Worm (Caenorhabditis elegans): ENCODE measurements around the gene cyp-35A4.

cyp-35A4 gene

DNA sequence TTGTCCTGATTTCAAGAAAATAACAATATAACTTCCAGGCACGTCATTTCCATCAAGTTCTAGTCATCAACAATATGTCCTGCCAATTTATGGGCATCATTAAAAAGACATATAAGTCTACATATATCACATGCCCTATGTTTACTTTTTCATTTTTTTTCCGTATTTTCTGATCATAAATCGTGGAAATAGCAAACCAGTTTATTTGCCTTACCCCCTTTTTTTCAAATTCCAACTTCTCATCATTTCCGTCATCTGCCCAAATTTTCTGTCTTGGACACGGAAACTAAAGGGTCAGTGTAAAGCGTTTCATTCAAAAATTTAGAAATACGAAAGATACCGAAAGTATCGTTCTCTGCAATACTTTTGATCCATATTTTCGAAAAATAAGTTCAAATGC lies 39.1 kb upstream of the cyp-35A4 start (continued):
- no peak for TF ChIP-seq pag-3 (tag; optimal IDR thresholded peaks at IDR 0.05; ENCODE audit: borderline replicate concordance, insufficient read depth)
- no peak for TF ChIP-seq elt-2 (tag; optimal IDR thresholded peaks at IDR 0.05)
- no peak for TF ChIP-seq sox-4 (tag; optimal IDR thresholded peaks at IDR 0.05)
- TF ChIP-seq nhr-237 (tag; optimal IDR thresholded peaks at IDR 0.05) = no peak
- no peak for TF ChIP-seq F16B12.6 (tag; optimal IDR thresholded peaks at IDR 0.05)
- no peak for TF ChIP-seq mef-2 (tag; optimal IDR thresholded peaks at IDR 0.05)
- no peak for TF ChIP-seq fos-1 (tag; optimal IDR thresholded peaks at IDR 0.05)
- peak; percentile 86 for TF ChIP-seq nhr-85 (tag)
- no peak for TF ChIP-seq ztf-11 (tag; optimal IDR thresholded peaks at IDR 0.05)
- TF ChIP-seq lin-35 (GFP tag; optimal IDR thresholded peaks at IDR 0.05) = peak in 1 of 2 experiments; percentile 48
- TF ChIP-seq Y116A8C.19 (tag; optimal IDR thresholded peaks at IDR 0.05; ENCODE audit: borderline replicate concordance) = no peak
- no peak for TF ChIP-seq ets-5 (GFP tag; IDR thresholded peaks at IDR 0.05)
- no peak for TF ChIP-seq mdl-1 (tag; optimal IDR thresholded peaks at IDR 0.05)
- no peak for TF ChIP-seq nhr-47 (tag; optimal IDR thresholded peaks at IDR 0.05)
- no peak for TF ChIP-seq nhr-19 (GFP tag; conservative IDR thresholded peaks at IDR 0.05)

DNA sequence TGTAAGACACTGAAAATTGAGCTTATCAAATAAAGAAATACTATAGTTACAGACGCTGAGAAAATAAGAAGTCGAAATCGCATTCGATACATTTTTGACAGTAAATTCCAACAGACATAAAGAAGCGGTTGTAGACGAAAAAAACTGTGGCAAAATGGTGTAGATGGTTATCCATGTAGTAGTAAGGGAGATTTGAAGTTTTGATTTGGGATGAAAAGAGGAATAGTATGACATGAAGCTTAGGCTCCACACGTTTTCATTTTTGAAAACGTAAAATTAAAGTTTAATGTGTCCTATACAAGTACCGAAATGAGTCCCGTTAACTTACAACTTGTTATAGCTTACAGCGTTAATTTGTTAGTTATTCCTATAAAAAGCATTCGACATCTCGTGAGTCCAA lies 37.4 kb upstream of the cyp-35A4 start, which contains the start of gene K09D9.9:
Gene K09D9.9, minus strand, starts transcription at position 101 of the 400 bp plus-strand sequence.
- TF ChIP-seq efl-1 (optimal IDR thresholded peaks at IDR 0.05) (no peak), efl-1 (GFP tag; optimal IDR thresholded peaks at IDR 0.05 in 1 of 2) (peak in 1 of 2 experiments; percentile 87), pag-3 (tag; optimal IDR thresholded peaks at IDR 0.05; ENCODE audit: borderline replicate concordance, insufficient read depth) (no peak), aly-2 (tag; optimal IDR thresholded peaks at IDR 0.05) (no peak)

DNA sequence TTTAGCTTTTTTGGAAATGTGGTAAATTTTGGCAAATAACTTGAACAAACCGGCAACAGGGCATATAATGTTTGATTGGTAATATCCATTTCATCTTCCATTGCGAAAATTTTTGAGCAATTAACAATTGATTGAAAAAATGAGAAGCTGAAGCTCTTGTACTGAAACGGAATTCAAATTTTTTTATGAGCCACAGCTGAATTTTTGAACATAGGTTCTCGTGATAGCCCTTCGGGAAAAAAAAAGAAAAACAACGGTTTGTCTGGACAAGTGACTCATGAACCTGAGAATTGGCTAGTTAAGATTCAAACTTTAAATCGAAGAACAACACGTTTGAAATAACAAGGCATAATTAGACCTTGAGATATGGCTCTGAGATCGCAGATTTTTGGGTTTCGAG lies 35.6 kb upstream of the cyp-35A4 start, which contains the start of gene srx-62:
Gene srx-62, minus strand, starts transcription at position 101 of the 400 bp plus-strand sequence.
- TF ChIP-seq pax-3 (tag; optimal IDR thresholded peaks at IDR 0.05) (no peak), nhr-77 (tag; optimal IDR thresholded peaks at IDR 0.05) (no peak), ztf-4 (tag; optimal IDR thresholded peaks at IDR 0.05) (no peak), xbp-1 (tag; optimal IDR thresholded peaks at IDR 0.05) (no peak), lin-15B (tag; optimal IDR thresholded peaks at IDR 0.05) (no peak), C04F5.9 (tag; optimal IDR thresholded peaks at IDR 0.05) (no peak), pag-3 (tag; optimal IDR thresholded peaks at IDR 0.05; ENCODE audit: borderline replicate concordance, insufficient read depth) (no peak), nhr-90 (tag; optimal IDR thresholded peaks at IDR 0.05; ENCODE audit: poor library complexity) (no peak), aly-2 (tag; optimal IDR thresholded peaks at IDR 0.05) (no peak), zip-4 (GFP tag; optimal IDR thresholded peaks at IDR 0.05) (no peak), ama-1 (optimal IDR thresholded peaks at IDR 0.05) (no peak), sox-4 (tag; optimal IDR thresholded peaks at IDR 0.05) (no peak), grh-1 (GFP tag; IDR thresholded peaks at IDR 0.05) (no peak), nhr-19 (GFP tag; conservative IDR thresholded peaks at IDR 0.05) (no peak), unc-130 (tag; optimal IDR thresholded peaks at IDR 0.05) (no peak)

DNA sequence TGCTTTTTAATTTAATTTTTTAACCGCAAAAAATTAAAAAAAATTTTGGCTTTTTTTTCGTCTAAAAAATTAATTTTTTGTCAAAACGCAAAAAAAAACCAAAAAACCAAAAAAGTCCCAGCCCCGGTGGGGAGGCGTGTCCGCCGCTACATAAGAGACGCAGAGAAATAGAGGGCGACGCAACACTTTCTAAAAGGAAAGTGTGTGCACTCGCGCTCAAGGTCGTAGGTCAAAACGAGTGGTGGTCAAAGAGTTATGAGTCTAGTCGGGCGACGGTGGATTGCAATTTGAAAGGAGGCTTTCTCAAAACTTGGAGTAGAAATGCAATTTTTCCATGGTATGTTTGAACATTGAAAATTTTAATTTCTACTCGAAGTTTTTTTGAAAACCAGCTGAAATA lies 26.8 kb upstream of the cyp-35A4 start:
- no peak for TF ChIP-seq ceh-8 (GFP tag; optimal IDR thresholded peaks at IDR 0.05)
- no peak for TF ChIP-seq ceh-90 (tag; optimal IDR thresholded peaks at IDR 0.05)
- TF ChIP-seq blmp-1 (tag; optimal IDR thresholded peaks at IDR 0.05) = peak; percentile 63
- no peak for TF ChIP-seq jun-1 (tag; optimal IDR thresholded peaks at IDR 0.05)

DNA sequence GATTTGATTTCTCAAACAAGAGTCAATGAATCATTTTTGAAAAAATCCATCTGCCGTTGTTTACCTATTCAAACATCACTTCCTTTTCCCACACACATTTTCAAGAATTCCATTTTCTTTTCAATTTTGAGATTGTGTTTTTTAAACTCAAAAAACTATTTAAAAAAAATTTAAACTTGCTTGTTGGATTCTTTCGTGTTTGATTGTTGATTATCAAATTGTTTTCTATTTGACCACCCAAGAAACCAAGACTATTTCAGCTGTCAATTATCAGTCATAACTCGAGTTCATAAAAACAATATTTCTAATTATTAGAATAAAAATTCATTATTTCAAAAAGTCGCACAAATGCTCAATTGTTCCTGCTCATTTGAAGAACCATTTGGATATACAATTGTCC lies 26.2 kb upstream of the cyp-35A4 start, which contains the start of gene srh-8:
Gene srh-8, plus strand, starts transcription at position 301 of the 400 bp plus-strand sequence.
- no peak for TF ChIP-seq jun-1 (tag; optimal IDR thresholded peaks at IDR 0.05)
- no peak for TF ChIP-seq unc-62 (GFP tag; optimal IDR thresholded peaks at IDR 0.05)
- TF ChIP-seq pag-3 (tag; optimal IDR thresholded peaks at IDR 0.05; ENCODE audit: borderline replicate concordance, insufficient read depth) = no peak
- TF ChIP-seq ztf-4 (tag; optimal IDR thresholded peaks at IDR 0.05) = no peak
- TF ChIP-seq sox-4 (tag; optimal IDR thresholded peaks at IDR 0.05) = no peak
- no peak for TF ChIP-seq nhr-12 (tag; optimal IDR thresholded peaks at IDR 0.05)
- TF ChIP-seq tbx-2 (tag; optimal IDR thresholded peaks at IDR 0.05) = no peak
- TF ChIP-seq swsn-7 (tag; optimal IDR thresholded peaks at IDR 0.05) = no peak
- no peak for TF ChIP-seq hlh-4 (tag; optimal IDR thresholded peaks at IDR 0.05)

Data from whole organism, L1 larva.